Worm (Caenorhabditis elegans): Measurements from ENCODE around the gene col-14.

col-14 gene

DNA sequence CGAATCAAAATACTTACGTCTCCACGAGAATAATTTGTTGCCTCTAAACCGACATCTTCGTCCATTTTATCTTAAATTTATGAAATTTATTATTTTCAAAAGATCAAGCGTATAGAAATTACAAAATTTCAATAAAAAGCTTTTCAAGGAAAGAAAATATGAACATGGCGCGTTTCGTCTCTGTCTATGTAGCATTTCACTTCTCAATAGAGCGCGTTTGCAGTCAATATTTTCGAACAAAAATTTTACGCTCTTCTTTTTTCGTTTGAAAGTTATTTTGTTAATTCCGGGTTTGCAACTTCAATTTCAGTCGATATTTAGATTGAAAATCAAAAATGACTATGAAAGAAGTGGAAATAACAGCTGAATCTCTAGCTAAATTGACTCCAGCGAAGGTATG is 21.0 kb downstream of the col-14 start, which contains the start of the genes hcf-1 and swd-2.2:
Gene hcf-1, minus strand, starts transcription at position 70 of the 400 bp plus-strand sequence.
Gene swd-2.2, plus strand, starts transcription at position 206 of the 400 bp plus-strand sequence.
- TF ChIP-seq hlh-17 (GFP tag; optimal IDR thresholded peaks at IDR 0.05; ENCODE audit: borderline replicate concordance) (no peak), unc-30 (tag; optimal IDR thresholded peaks at IDR 0.05) (no peak), unc-86 (tag; optimal IDR thresholded peaks at IDR 0.05) (no peak), xbp-1 (tag; optimal IDR thresholded peaks at IDR 0.05) (peak; percentile 21), fkh-8 (tag; optimal IDR thresholded peaks at IDR 0.05) (no peak), fkh-4 (tag; optimal IDR thresholded peaks at IDR 0.05; ENCODE audit: borderline replicate concordance) (no peak), C16A3.4 (tag; optimal IDR thresholded peaks at IDR 0.05) (peak; percentile 61), nhr-71 (tag; optimal IDR thresholded peaks at IDR 0.05) (peak; percentile 26), lsy-2 (tag; optimal IDR thresholded peaks at IDR 0.05) (peak; percentile 47 to 73), efl-1 (optimal IDR thresholded peaks at IDR 0.05) (peak; percentile 33 to 50), efl-1 (GFP tag; optimal IDR thresholded peaks at IDR 0.05 in 1 of 2) (peak; percentile 64 to 95), dpl-1 (GFP tag; optimal IDR thresholded peaks at IDR 0.05) (peak; percentile 41 to 77 (median 61)), blmp-1 (tag; optimal IDR thresholded peaks at IDR 0.05) (peak; percentile 63), vab-15 (tag; optimal IDR thresholded peaks at IDR 0.05) (no peak), nhr-90 (tag; optimal IDR thresholded peaks at IDR 0.05; ENCODE audit: poor library complexity) (no peak), F16B12.6 (tag; optimal IDR thresholded peaks at IDR 0.05) (peak; percentile 21), hlh-4 (tag; optimal IDR thresholded peaks at IDR 0.05) (no peak), lin-15B (tag; optimal IDR thresholded peaks at IDR 0.05) (peak; percentile 39), lin-14 (GFP tag; optimal IDR thresholded peaks at IDR 0.05) (no peak), snu-23 (GFP tag; optimal IDR thresholded peaks at IDR 0.05) (peak; percentile 29), nhr-85 (tag) (peak; percentile 40), nhr-20 (tag; optimal IDR thresholded peaks at IDR 0.05) (peak; percentile 3), mdl-1 (tag; optimal IDR thresholded peaks at IDR 0.05) (no peak), lin-35 (GFP tag; optimal IDR thresholded peaks at IDR 0.05) (peak; percentile 41 to 79), ztf-11 (tag; optimal IDR thresholded peaks at IDR 0.05) (no peak), ceh-63 (GFP tag; optimal IDR thresholded peaks at IDR 0.05) (no peak), mab-9 (GFP tag; IDR thresholded peaks at IDR 0.05) (no peak), ama-1 (optimal IDR thresholded peaks at IDR 0.05) (no peak), rnt-1 (tag; optimal IDR thresholded peaks at IDR 0.05) (no peak), nhr-77 (tag; optimal IDR thresholded peaks at IDR 0.05) (peak; percentile 27), nhr-47 (tag; optimal IDR thresholded peaks at IDR 0.05) (peak; percentile 14), mep-1 (tag; optimal IDR thresholded peaks at IDR 0.05) (peak; percentile 48), nhr-11 (tag; optimal IDR thresholded peaks at IDR 0.05) (no peak), ets-5 (GFP tag; IDR thresholded peaks at IDR 0.05) (no peak), nhr-19 (GFP tag; conservative IDR thresholded peaks at IDR 0.05) (no peak), nhr-12 (tag; optimal IDR thresholded peaks at IDR 0.05) (no peak), sup-37 (GFP tag; optimal IDR thresholded peaks at IDR 0.05) (no peak), ceh-82 (tag; optimal IDR thresholded peaks at IDR 0.05) (peak in 1 of 3 experiments; percentile 18)

DNA sequence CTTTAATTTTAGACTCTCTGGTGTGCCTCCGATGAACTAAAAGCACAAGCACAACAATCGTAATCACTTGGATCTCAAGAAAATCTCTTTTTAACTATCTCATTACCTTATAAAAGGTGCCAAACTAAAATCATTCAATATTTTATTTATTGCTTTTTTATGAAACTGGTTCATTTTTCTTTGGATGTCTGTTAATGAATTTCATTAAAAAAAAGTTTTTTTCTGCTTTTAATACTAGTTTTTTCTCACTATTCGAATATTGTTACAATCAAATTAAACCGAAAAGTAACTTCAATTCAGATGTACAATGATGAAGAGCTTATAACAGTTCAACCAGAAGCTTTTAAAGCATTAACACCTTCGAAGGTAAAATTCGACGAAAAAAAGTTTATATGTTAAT is 22.5 kb downstream of the col-14 start, which contains the start of gene swd-2.1:
Gene swd-2.1, plus strand, starts transcription at position 301 of the 400 bp plus-strand sequence.
- no peak for TF ChIP-seq zip-4 (GFP tag; optimal IDR thresholded peaks at IDR 0.05)
- TF ChIP-seq ceh-88 (GFP tag; IDR thresholded peaks at IDR 0.05), result no peak
- TF ChIP-seq mdl-1 (tag; optimal IDR thresholded peaks at IDR 0.05), result no peak
- no peak for TF ChIP-seq skn-1 (tag; optimal IDR thresholded peaks at IDR 0.05)
- no peak for TF ChIP-seq F16B12.6 (tag; optimal IDR thresholded peaks at IDR 0.05)
- TF ChIP-seq vab-15 (tag; optimal IDR thresholded peaks at IDR 0.05), result no peak
- no peak for TF ChIP-seq fos-1 (tag; optimal IDR thresholded peaks at IDR 0.05)
- TF ChIP-seq egl-13 (tag; optimal IDR thresholded peaks at IDR 0.05), result no peak
- no peak for TF ChIP-seq lin-14 (GFP tag; optimal IDR thresholded peaks at IDR 0.05)
- no peak for TF ChIP-seq xbp-1 (tag; optimal IDR thresholded peaks at IDR 0.05)
- no peak for TF ChIP-seq lsy-2 (tag; optimal IDR thresholded peaks at IDR 0.05)
- TF ChIP-seq Y116A8C.19 (tag; optimal IDR thresholded peaks at IDR 0.05; ENCODE audit: borderline replicate concordance), result no peak
- no peak for TF ChIP-seq dsc-1 (tag; optimal IDR thresholded peaks at IDR 0.05)
- TF ChIP-seq ceh-90 (tag; optimal IDR thresholded peaks at IDR 0.05), result no peak
- no peak for TF ChIP-seq pax-3 (tag; optimal IDR thresholded peaks at IDR 0.05)
- TF ChIP-seq nhr-71 (tag; optimal IDR thresholded peaks at IDR 0.05), result no peak
- no peak for TF ChIP-seq hlh-4 (tag; optimal IDR thresholded peaks at IDR 0.05)
- TF ChIP-seq irx-1 (tag; optimal IDR thresholded peaks at IDR 0.05), result no peak
